Worm (Caenorhabditis elegans) whole organism, L4 larva: Measurements from ENCODE around the gene fipr-8.

Experiments used
- fos-1 ChIP-seq: fragments of 150-350 bp; optimal IDR thresholded peaks from 2 replicates; lab custom pipeline; 2014; ENCODE audit warnings: missing biosample characterization, missing genetic modification characterization
- lin-13 ChIP-seq: fragments of 150-350 bp; optimal IDR thresholded peaks from 2 replicates; lab custom pipeline; 2014; ENCODE audit warnings: missing biosample characterization, missing genetic modification reagents, missing genetic modification characterization
- nhr-237 ChIP-seq: sonication (generic microtip); optimal IDR thresholded peaks from 2 replicates; lab custom pipeline; 2017; ENCODE audit warnings: missing biosample characterization, missing genetic modification characterization

- TF ChIP-seq lin-13 (GFP tag; lab: Kevin White, UChicago) = no peak
- TF ChIP-seq nhr-237 (tag; lab: Kevin White, UChicago) = no peak
- no peak for TF ChIP-seq fos-1 (tag; lab: Kevin White, UChicago)
Measured at ce11 chrV:10265019-10265418, 25.3 kb upstream of the fipr-8 start.
